Worm (Caenorhabditis elegans): ENCODE results near the gene set-24.

- TF ChIP-seq ama-1 (optimal IDR thresholded peaks at IDR 0.05) (no peak), R02D3.7 (tag; optimal IDR thresholded peaks at IDR 0.05) (no peak), lin-39 (tag; optimal IDR thresholded peaks at IDR 0.05) (no peak), mdl-1 (tag; optimal IDR thresholded peaks at IDR 0.05) (no peak), lin-11 (tag; optimal IDR thresholded peaks at IDR 0.05) (no peak), snpc-4 (tag; optimal IDR thresholded peaks at IDR 0.05) (no peak)
These were observed 375 bp downstream of the set-24 start for ce11 chrII:12130393-12130792.

Data from whole organism, L2 larva.